Worm (Caenorhabditis elegans) whole organism, L1 larva: Measurements from ENCODE around the gene F29C4.4.

Source experiments
- ceh-8 ChIP-seq: fragments of 200-800 bp; sonication (Bioruptor generic); optimal IDR thresholded peaks from 2 replicates; lab custom pipeline; 2018; ENCODE audit warnings: mild to moderate bottlenecking, missing genetic modification characterization, moderate library complexity, missing compliant biosample characterization
- efl-1 ChIP-seq, 4 experiments: fragments of 150-350 bp; optimal IDR thresholded peaks in 3 of 4; peaks in 1 of 4; 1 replicate in 1 of 4; 2 replicates in 3 of 4; lab custom pipeline; 2014; ENCODE audit warnings: missing biosample characterization in 2 of 4, missing genetic modification characterization in 2 of 4, missing genetic modification reagents in 2 of 4
- efl-3 ChIP-seq: fragments of 200-800 bp; sonication (Bioruptor generic); optimal IDR thresholded peaks from 2 replicates; lab custom pipeline; 2018; ENCODE audit warnings: mild to moderate bottlenecking, missing genetic modification characterization, missing compliant biosample characterization
- hlh-17 ChIP-seq: fragments of 200-800 bp; sonication (Bioruptor generic); optimal IDR thresholded peaks from 2 replicates; lab custom pipeline; 2018; ENCODE audit warnings: missing genetic modification characterization, mild to moderate bottlenecking, missing compliant biosample characterization, moderate library complexity, borderline replicate concordance
- lin-14 ChIP-seq: fragments of 200-800 bp; sonication (Bioruptor generic); optimal IDR thresholded peaks from 2 replicates; lab custom pipeline; 2018; ENCODE audit warnings: mild to moderate bottlenecking, missing genetic modification characterization, moderate library complexity, missing compliant biosample characterization
- nhr-237 ChIP-seq: fragments of 150-350 bp; optimal IDR thresholded peaks from 2 replicates; lab custom pipeline; 2014; ENCODE audit warnings: missing biosample characterization, missing genetic modification characterization
- nhr-77 ChIP-seq: fragments of 150-350 bp; optimal IDR thresholded peaks from 2 replicates; lab custom pipeline; 2014; ENCODE audit warnings: missing biosample characterization, missing genetic modification characterization
- nhr-90 ChIP-seq: sonication (generic microtip); optimal IDR thresholded peaks from 2 replicates; lab custom pipeline; 2016; ENCODE audit warnings: mild to moderate bottlenecking, missing genetic modification characterization, missing compliant biosample characterization; ENCODE audit not compliant: poor library complexity
- unc-130 ChIP-seq: fragments of 150-350 bp; optimal IDR thresholded peaks from 2 replicates; lab custom pipeline; 2017; ENCODE audit warnings: missing biosample characterization, missing genetic modification characterization, inconsistent platforms

- TF ChIP-seq hlh-17 (GFP tag; lab: Kevin White, UChicago) = no peak
- TF ChIP-seq ceh-8 (GFP tag; lab: Kevin White, UChicago) = no peak
- TF ChIP-seq nhr-77 (tag; lab: Kevin White, UChicago) = no peak
- TF ChIP-seq nhr-237 (tag; lab: Kevin White, UChicago) = no peak
- TF ChIP-seq lin-14 = no peak
- no peak for TF ChIP-seq nhr-90
- TF ChIP-seq unc-130 = no peak
- no peak for TF ChIP-seq efl-3 (GFP tag; lab: Kevin White, UChicago)
- no peak for TF ChIP-seq efl-1 (optimal IDR thresholded peaks at IDR 0.05; lab: Kevin White, UChicago)
- TF ChIP-seq efl-1 (GFP tag; optimal IDR thresholded peaks at IDR 0.05 in 1 of 2; lab: Kevin White, UChicago) = no peak
Measured at ce11 chrIV:148756-149155, 37.3 kb downstream of the F29C4.4 start.
